Fruit fly (Drosophila melanogaster): Measurements from ENCODE around the gene Eip75B.

Eip75B gene

dm6 chr3L:18013186-18013921, 51.1 kb downstream of the Eip75B start:
- no peak for TF ChIP-seq Myc (optimal IDR thresholded peaks at IDR 0.05)
- TF ChIP-seq h (optimal IDR thresholded peaks at IDR 0.05), result no peak
- TF ChIP-seq insv (optimal IDR thresholded peaks at IDR 0.05), result no peak
- TF ChIP-seq psq (optimal IDR thresholded peaks at IDR 0.05), result no peak
- no peak for TF ChIP-seq ttk (optimal IDR thresholded peaks at IDR 0.05)

dm6 chr3L:18012775-18013174, 51.7 kb downstream of the Eip75B start:
- TF ChIP-seq Myc (optimal IDR thresholded peaks at IDR 0.05) (no peak), h (optimal IDR thresholded peaks at IDR 0.05) (no peak), Sin3A (optimal IDR thresholded peaks at IDR 0.05) (no peak), insv (optimal IDR thresholded peaks at IDR 0.05) (no peak), ttk (optimal IDR thresholded peaks at IDR 0.05) (no peak), psq (optimal IDR thresholded peaks at IDR 0.05) (no peak)

dm6 chr3L:18011715-18012512, 52.6 kb downstream of the Eip75B start:
- TF ChIP-seq Myc (optimal IDR thresholded peaks at IDR 0.05) (no peak), insv (optimal IDR thresholded peaks at IDR 0.05) (no peak), ttk (optimal IDR thresholded peaks at IDR 0.05) (no peak), psq (optimal IDR thresholded peaks at IDR 0.05) (no peak), h (optimal IDR thresholded peaks at IDR 0.05) (no peak)

- TF ChIP-seq Myc (optimal IDR thresholded peaks at IDR 0.05) (no peak), insv (optimal IDR thresholded peaks at IDR 0.05) (no peak), psq (optimal IDR thresholded peaks at IDR 0.05) (no peak), ttk (optimal IDR thresholded peaks at IDR 0.05) (no peak), Sin3A (optimal IDR thresholded peaks at IDR 0.05) (no peak), h (optimal IDR thresholded peaks at IDR 0.05) (no peak)
Observed at dm6 chr3L:18010418-18010883, 54.0 kb downstream of the Eip75B start.

- TF ChIP-seq h (optimal IDR thresholded peaks at IDR 0.05) (no peak), psq (optimal IDR thresholded peaks at IDR 0.05) (no peak), ttk (optimal IDR thresholded peaks at IDR 0.05) (no peak), Sin3A (optimal IDR thresholded peaks at IDR 0.05) (no peak), insv (optimal IDR thresholded peaks at IDR 0.05) (no peak), Myc (optimal IDR thresholded peaks at IDR 0.05) (no peak)
Observed at dm6 chr3L:18008747-18009383, 55.6 kb downstream of the Eip75B start.

- TF ChIP-seq h (optimal IDR thresholded peaks at IDR 0.05) (no peak), Sin3A (optimal IDR thresholded peaks at IDR 0.05) (no peak), ttk (optimal IDR thresholded peaks at IDR 0.05) (no peak), insv (optimal IDR thresholded peaks at IDR 0.05) (no peak), psq (optimal IDR thresholded peaks at IDR 0.05) (no peak), Myc (optimal IDR thresholded peaks at IDR 0.05) (no peak)
Observed at dm6 chr3L:18007413-18008164, 56.9 kb downstream of the Eip75B start.

- no peak for TF ChIP-seq insv (optimal IDR thresholded peaks at IDR 0.05)
- no peak for TF ChIP-seq Myc (optimal IDR thresholded peaks at IDR 0.05)
- no peak for TF ChIP-seq h (optimal IDR thresholded peaks at IDR 0.05)
- TF ChIP-seq Sin3A (optimal IDR thresholded peaks at IDR 0.05), result no peak
- no peak for TF ChIP-seq ttk (optimal IDR thresholded peaks at IDR 0.05)
- TF ChIP-seq psq (optimal IDR thresholded peaks at IDR 0.05), result no peak
Observed at dm6 chr3L:18006347-18006746, 58.1 kb downstream of the Eip75B start.

- TF ChIP-seq ttk (optimal IDR thresholded peaks at IDR 0.05) (no peak), insv (optimal IDR thresholded peaks at IDR 0.05) (no peak), Myc (optimal IDR thresholded peaks at IDR 0.05) (no peak), h (optimal IDR thresholded peaks at IDR 0.05) (no peak), psq (optimal IDR thresholded peaks at IDR 0.05) (no peak), Sin3A (optimal IDR thresholded peaks at IDR 0.05) (no peak)
Observed at dm6 chr3L:18005055-18005874, 59.2 kb downstream of the Eip75B start.

- TF ChIP-seq h (optimal IDR thresholded peaks at IDR 0.05) (no peak), insv (optimal IDR thresholded peaks at IDR 0.05) (no peak), Sin3A (optimal IDR thresholded peaks at IDR 0.05) (no peak), ttk (optimal IDR thresholded peaks at IDR 0.05) (no peak), Myc (optimal IDR thresholded peaks at IDR 0.05) (no peak), psq (optimal IDR thresholded peaks at IDR 0.05) (no peak)
Observed at dm6 chr3L:18004544-18005054, 59.9 kb downstream of the Eip75B start.

dm6 chr3L:18003872-18004149, 60.7 kb downstream of the Eip75B start:
- no peak for TF ChIP-seq Myc (optimal IDR thresholded peaks at IDR 0.05)
- TF ChIP-seq h (optimal IDR thresholded peaks at IDR 0.05), result no peak
- TF ChIP-seq insv (optimal IDR thresholded peaks at IDR 0.05), result no peak
- TF ChIP-seq psq (optimal IDR thresholded peaks at IDR 0.05), result no peak
- no peak for TF ChIP-seq Sin3A (optimal IDR thresholded peaks at IDR 0.05)
- no peak for TF ChIP-seq ttk (optimal IDR thresholded peaks at IDR 0.05)
